Worm (Caenorhabditis elegans) whole organism, L3 larva: ENCODE measurements around the gene C16C8.5.

Experiments
- ceh-9 ChIP-seq: sonication (generic microtip); optimal IDR thresholded peaks from 2 replicates; lab custom pipeline; 2018; ENCODE audit warnings: missing biosample characterization, missing genetic modification characterization
- daf-12 ChIP-seq: fragments of 150-350 bp; optimal IDR thresholded peaks from 2 replicates; lab custom pipeline; 2014; ENCODE audit warnings: missing biosample characterization, missing genetic modification reagents, missing genetic modification characterization
- elt-1 ChIP-seq: fragments of 150-350 bp; optimal IDR thresholded peaks from 2 replicates; lab custom pipeline; 2014; ENCODE audit warnings: missing biosample characterization, missing genetic modification characterization
- elt-3 ChIP-seq, 3 experiments: fragments of 150-350 bp in 1 of 3; sonication (generic microtip) in 2 of 3; optimal IDR thresholded peaks; 2 replicates in 2 of 3; 4 replicates in 1 of 3; lab custom pipeline; 2014 to 2017; ENCODE audit warnings: missing biosample characterization in 3 of 3, missing genetic modification characterization in 3 of 3
- fos-1 ChIP-seq: fragments of 150-350 bp; optimal IDR thresholded peaks from 2 replicates; lab custom pipeline; 2014; ENCODE audit warnings: missing biosample characterization, missing genetic modification characterization
- lin-39 ChIP-seq: fragments of 150-350 bp; optimal IDR thresholded peaks from 2 replicates; lab custom pipeline; 2018; ENCODE audit warnings: missing biosample characterization, missing genetic modification reagents, missing genetic modification characterization
- nfya-1 ChIP-seq: sonication (generic microtip); optimal IDR thresholded peaks from 2 replicates; lab custom pipeline; 2017; ENCODE audit warnings: missing genetic modification characterization, mild to moderate bottlenecking, missing compliant biosample characterization, antibody characterized with exemption, moderate library complexity; ENCODE audit not compliant: insufficient read depth
- pqm-1 ChIP-seq: fragments of 150-350 bp; optimal IDR thresholded peaks from 2 replicates; lab custom pipeline; 2017; ENCODE audit warnings: missing biosample characterization, missing genetic modification characterization, inconsistent platforms
- snpc-4 ChIP-seq: fragments of 150-350 bp; optimal IDR thresholded peaks from 2 replicates; lab custom pipeline; 2014; ENCODE audit warnings: missing biosample characterization, missing genetic modification characterization
- tbx-2 ChIP-seq: sonication (generic microtip); optimal IDR thresholded peaks from 2 replicates; lab custom pipeline; 2016; ENCODE audit warnings: mild to moderate bottlenecking, missing genetic modification characterization, missing compliant biosample characterization
- unc-62 ChIP-seq: fragments of 150-350 bp; sonication (generic microtip); optimal IDR thresholded peaks from 4 replicates; lab custom pipeline; 2014; ENCODE audit warnings: missing biosample characterization, missing genetic modification reagents, missing genetic modification characterization
- ztf-4 ChIP-seq: fragments of 150-350 bp; optimal IDR thresholded peaks from 2 replicates; lab custom pipeline; 2014; ENCODE audit warnings: missing biosample characterization, missing genetic modification characterization

ce11 chrII:3416528-3416927 lies 28.7 kb downstream of the C16C8.5 start, which contains the start of gene nep-6:
- no peak for TF ChIP-seq nfya-1 (tag; lab: Kevin White, UChicago)
- TF ChIP-seq pqm-1, result no peak
- TF ChIP-seq ceh-9 (tag; lab: Kevin White, UChicago), result no peak
- TF ChIP-seq elt-1, result no peak
- TF ChIP-seq unc-62 (GFP tag; lab: Kevin White, UChicago), result no peak
- TF ChIP-seq fos-1 (tag; lab: Kevin White, UChicago), result no peak
- TF ChIP-seq snpc-4, result no peak
- no peak for TF ChIP-seq tbx-2 (tag; lab: Kevin White, UChicago)
- no peak for TF ChIP-seq ztf-4
- TF ChIP-seq daf-12 (tag; lab: Kevin White, UChicago), result no peak
- TF ChIP-seq elt-3 (tag; optimal IDR thresholded peaks at IDR 0.05; lab: Kevin White, UChicago), result no peak
- no peak for TF ChIP-seq lin-39 (tag; lab: Kevin White, UChicago)
